Fruit fly (Drosophila melanogaster): ENCODE results near the gene Tango9.

dm6 chr3R:11969217-11969616, 5.5 kb downstream of the Tango9 start:
- TF ChIP-seq psq (optimal IDR thresholded peaks at IDR 0.05) (no peak), usp (GFP tag; optimal IDR thresholded peaks at IDR 0.05) (no peak)

Measured in whole organism.